Worm (Caenorhabditis elegans) whole organism, L4 larva: Measurements from ENCODE around the gene cfap-36.
A peak's percentile ranks its signal among the peaks of the same experiment; 100 is the strongest.

Experiments used
- D1046.2 ChIP-seq: fragments of 200-800 bp; sonication (Bioruptor generic); IDR thresholded peaks from 2 replicates; pipeline ENCODE4 v1.3.6; 2022; ENCODE audit warnings: missing genetic modification characterization, missing compliant biosample characterization
- F10B5.3 ChIP-seq: sonication (generic microtip); optimal IDR thresholded peaks from 2 replicates; lab custom pipeline; 2016; ENCODE audit warnings: mild to moderate bottlenecking, missing genetic modification characterization, missing compliant biosample characterization
- F49E8.2 ChIP-seq: sonication (generic microtip); optimal IDR thresholded peaks from 2 replicates; lab custom pipeline; 2016; ENCODE audit warnings: missing compliant biosample characterization, mild to moderate bottlenecking, missing genetic modification characterization, borderline replicate concordance
- R02D3.7 ChIP-seq: fragments of 150-350 bp; sonication (generic microtip); optimal IDR thresholded peaks from 3 replicates; lab custom pipeline; 2014; ENCODE audit warnings: missing biosample characterization, missing genetic modification characterization
- T20F7.1 ChIP-seq: fragments of 200-800 bp; sonication (Bioruptor generic); optimal IDR thresholded peaks from 2 replicates; lab custom pipeline; 2018; ENCODE audit warnings: mild to moderate bottlenecking, missing genetic modification characterization, missing compliant biosample characterization
- T26A8.4 ChIP-seq: fragments of 200-800 bp; sonication (Bioruptor generic); IDR thresholded peaks from 2 replicates; pipeline ENCODE4 v1.3.6; 2022; ENCODE audit warnings: missing genetic modification characterization, missing compliant biosample characterization
- Y48G9A.11 ChIP-seq: fragments of 200-800 bp; sonication (Bioruptor generic); IDR thresholded peaks from 2 replicates; pipeline ENCODE4 v1.3.6; 2022; ENCODE audit warnings: missing genetic modification reagents, missing genetic modification characterization, missing compliant biosample characterization
- Y5F2A.4 ChIP-seq: fragments of 200-800 bp; sonication (Bioruptor generic); optimal IDR thresholded peaks from 2 replicates; lab custom pipeline; 2018; ENCODE audit warnings: mild to moderate bottlenecking, missing genetic modification characterization, missing compliant biosample characterization
- Y75B8A.6 ChIP-seq: fragments of 200-800 bp; sonication (Bioruptor generic); IDR thresholded peaks from 2 replicates; pipeline ENCODE4 v1.3.6; 2022; ENCODE audit warnings: missing genetic modification reagents, missing genetic modification characterization, missing compliant biosample characterization
- ama-1 ChIP-seq: fragments of 150-350 bp; optimal IDR thresholded peaks from 2 replicates; lab custom pipeline; 2014; ENCODE audit warnings: inconsistent platforms, mixed read lengths
- ceh-20 ChIP-seq: fragments of 200-800 bp; sonication (Bioruptor generic); IDR thresholded peaks from 2 replicates; pipeline ENCODE4 v1.3.6; 2022; ENCODE audit warnings: missing genetic modification reagents, missing genetic modification characterization, missing compliant biosample characterization
- ceh-62 ChIP-seq: sonication (generic microtip); optimal IDR thresholded peaks from 2 replicates; lab custom pipeline; 2017; ENCODE audit warnings: missing biosample characterization, missing genetic modification characterization
- cey-2 ChIP-seq: sonication (generic microtip); optimal IDR thresholded peaks from 3 replicates; lab custom pipeline; 2017; ENCODE audit warnings: missing genetic modification characterization, mild to moderate bottlenecking, missing compliant biosample characterization, antibody characterized with exemption, borderline replicate concordance; ENCODE audit not compliant: insufficient read depth
- ctbp-1 ChIP-seq: fragments of 200-800 bp; sonication (Bioruptor generic); IDR thresholded peaks from 2 replicates; pipeline ENCODE4 v1.3.6; 2022; ENCODE audit warnings: missing genetic modification reagents, missing genetic modification characterization, missing compliant biosample characterization
- daf-12 ChIP-seq: fragments of 150-350 bp; optimal IDR thresholded peaks from 2 replicates; lab custom pipeline; 2014; ENCODE audit warnings: missing biosample characterization, missing genetic modification reagents, missing genetic modification characterization
- daf-16 ChIP-seq, 3 experiments: sonication (generic microtip); optimal IDR thresholded peaks; 2 replicates each; lab custom pipeline; 2016 to 2017; ENCODE audit warnings: missing genetic modification characterization in 3 of 3, missing genetic modification reagents in 3 of 3, mild to moderate bottlenecking in 2 of 3, missing compliant biosample characterization in 2 of 3, missing biosample characterization in 1 of 3, moderate library complexity in 1 of 3
- dmd-6 ChIP-seq: fragments of 200-800 bp; sonication (Bioruptor generic); IDR thresholded peaks from 2 replicates; pipeline ENCODE4 v1.3.6; 2022; ENCODE audit warnings: missing genetic modification reagents, missing genetic modification characterization, missing compliant biosample characterization
- dmd-9 ChIP-seq: fragments of 200-800 bp; sonication (Bioruptor generic); IDR thresholded peaks from 2 replicates; pipeline ENCODE4 v1.3.6; 2022; ENCODE audit warnings: missing genetic modification reagents, missing genetic modification characterization, missing compliant biosample characterization
- dpl-1 ChIP-seq: fragments of 150-350 bp; optimal IDR thresholded peaks from 2 replicates; lab custom pipeline; 2014; ENCODE audit warnings: missing biosample characterization, missing genetic modification reagents, missing genetic modification characterization
- dve-1 ChIP-seq: sonication (generic microtip); optimal IDR thresholded peaks from 2 replicates; lab custom pipeline; 2017; ENCODE audit warnings: antibody characterized with exemption, mild to moderate bottlenecking, missing genetic modification characterization, missing compliant biosample characterization; ENCODE audit not compliant: insufficient read depth
- egl-43 ChIP-seq: fragments of 200-800 bp; sonication (Bioruptor generic); IDR thresholded peaks from 2 replicates; pipeline ENCODE4 v1.3.6; 2022; ENCODE audit warnings: missing genetic modification reagents, missing genetic modification characterization, missing compliant biosample characterization
- gei-8 ChIP-seq: fragments of 200-800 bp; sonication (Bioruptor generic); optimal IDR thresholded peaks from 2 replicates; lab custom pipeline; 2018; ENCODE audit warnings: mild to moderate bottlenecking, missing genetic modification characterization, missing compliant biosample characterization
- hlh-11 ChIP-seq: fragments of 200-800 bp; sonication (Bioruptor generic); optimal IDR thresholded peaks from 2 replicates; lab custom pipeline; 2018; ENCODE audit warnings: mild to moderate bottlenecking, missing genetic modification characterization, missing compliant biosample characterization
- hlh-30 ChIP-seq: sonication (generic microtip); optimal IDR thresholded peaks from 2 replicates; lab custom pipeline; 2017; ENCODE audit warnings: antibody characterized with exemption, mild to moderate bottlenecking, missing genetic modification characterization, missing compliant biosample characterization; ENCODE audit not compliant: insufficient read depth
- jun-1 ChIP-seq: fragments of 150-350 bp; optimal IDR thresholded peaks from 2 replicates; lab custom pipeline; 2014; ENCODE audit warnings: missing biosample characterization, missing genetic modification reagents, missing genetic modification characterization
- lin-15B ChIP-seq: fragments of 150-350 bp; sonication (generic microtip); optimal IDR thresholded peaks from 3 replicates; lab custom pipeline; 2014; ENCODE audit warnings: missing biosample characterization, missing genetic modification characterization
- lin-38 ChIP-seq: fragments of 200-800 bp; sonication (Bioruptor generic); IDR thresholded peaks from 2 replicates; pipeline ENCODE4 v1.3.6; 2022; ENCODE audit warnings: missing genetic modification reagents, missing genetic modification characterization, missing compliant biosample characterization
- lsy-2 ChIP-seq, 2 experiments: fragments of 150-350 bp in 1 of 2; sonication (generic microtip) in 1 of 2; optimal IDR thresholded peaks; 2 replicates each; lab custom pipeline; 2014 to 2017; ENCODE audit warnings: missing biosample characterization in 2 of 2, missing genetic modification characterization in 2 of 2
- madf-9 ChIP-seq: fragments of 200-800 bp; sonication (Bioruptor generic); conservative IDR thresholded peaks from 2 replicates; pipeline ENCODE4 v1.3.6; 2022; ENCODE audit warnings: missing genetic modification reagents, missing genetic modification characterization, missing compliant biosample characterization
- mdt-29 ChIP-seq: fragments of 200-800 bp; sonication (Bioruptor generic); IDR thresholded peaks from 2 replicates; pipeline ENCODE4 v1.3.6; 2022; ENCODE audit warnings: missing genetic modification reagents, missing genetic modification characterization, missing compliant biosample characterization
- nhr-10 ChIP-seq: fragments of 150-350 bp; optimal IDR thresholded peaks from 2 replicates; lab custom pipeline; 2014; ENCODE audit warnings: missing biosample characterization, missing genetic modification characterization
- nhr-102 ChIP-seq: sonication (generic microtip); optimal IDR thresholded peaks from 2 replicates; lab custom pipeline; 2016; ENCODE audit warnings: mild to moderate bottlenecking, missing genetic modification characterization, moderate library complexity, missing compliant biosample characterization
- nhr-11 ChIP-seq: fragments of 150-350 bp; optimal IDR thresholded peaks from 2 replicates; lab custom pipeline; 2014; ENCODE audit warnings: missing biosample characterization, missing genetic modification characterization
- nhr-111 ChIP-seq: fragments of 200-800 bp; sonication (Bioruptor generic); optimal IDR thresholded peaks from 2 replicates; lab custom pipeline; 2018; ENCODE audit warnings: mild to moderate bottlenecking, missing genetic modification characterization, missing compliant biosample characterization
- nhr-237 ChIP-seq: sonication (generic microtip); optimal IDR thresholded peaks from 2 replicates; lab custom pipeline; 2017; ENCODE audit warnings: missing biosample characterization, missing genetic modification characterization
- nhr-25 ChIP-seq: sonication (generic microtip); optimal IDR thresholded peaks from 2 replicates; lab custom pipeline; 2017; ENCODE audit warnings: missing genetic modification characterization, mild to moderate bottlenecking, missing compliant biosample characterization, antibody characterized with exemption, moderate library complexity, borderline replicate concordance; ENCODE audit not compliant: insufficient read depth
- nhr-28 ChIP-seq: fragments of 150-350 bp; optimal IDR thresholded peaks from 2 replicates; lab custom pipeline; 2014; ENCODE audit warnings: missing biosample characterization, missing genetic modification characterization
- nhr-41 ChIP-seq: fragments of 200-800 bp; sonication (Bioruptor generic); IDR thresholded peaks from 2 replicates; pipeline ENCODE4 v1.3.6; 2022; ENCODE audit warnings: missing genetic modification reagents, missing genetic modification characterization, missing compliant biosample characterization
- nhr-6 ChIP-seq: fragments of 150-350 bp; optimal IDR thresholded peaks from 2 replicates; lab custom pipeline; 2014; ENCODE audit warnings: missing biosample characterization, missing genetic modification characterization
- nhr-76 ChIP-seq: fragments of 150-350 bp; optimal IDR thresholded peaks from 2 replicates; lab custom pipeline; 2014; ENCODE audit warnings: missing biosample characterization, missing genetic modification characterization
- pqm-1 ChIP-seq: sonication (generic microtip); optimal IDR thresholded peaks from 2 replicates; lab custom pipeline; 2017; ENCODE audit warnings: missing biosample characterization, missing genetic modification characterization
- sdz-12 ChIP-seq: fragments of 200-800 bp; sonication (Bioruptor generic); optimal IDR thresholded peaks from 2 replicates; lab custom pipeline; 2018; ENCODE audit warnings: mild to moderate bottlenecking, missing genetic modification characterization, missing compliant biosample characterization
- snpc-1.2 ChIP-seq: fragments of 200-800 bp; sonication (Bioruptor generic); IDR thresholded peaks from 2 replicates; pipeline ENCODE4 v1.3.6; 2022; ENCODE audit warnings: missing genetic modification reagents, missing genetic modification characterization, missing compliant biosample characterization
- snpc-4 ChIP-seq: fragments of 150-350 bp; optimal IDR thresholded peaks from 2 replicates; lab custom pipeline; 2014; ENCODE audit warnings: missing biosample characterization, missing genetic modification characterization
- unc-130 ChIP-seq: sonication (generic microtip); optimal IDR thresholded peaks from 2 replicates; lab custom pipeline; 2016; ENCODE audit warnings: missing genetic modification reagents, missing genetic modification characterization, missing compliant biosample characterization
- zag-1 ChIP-seq: fragments of 150-350 bp; optimal IDR thresholded peaks from 2 replicates; lab custom pipeline; 2014; ENCODE audit warnings: missing biosample characterization, missing genetic modification characterization
- zfp-3 ChIP-seq: fragments of 200-800 bp; sonication (Bioruptor generic); conservative IDR thresholded peaks from 2 replicates; pipeline ENCODE4 v1.3.6; 2022; ENCODE audit warnings: missing genetic modification reagents, missing genetic modification characterization, missing compliant biosample characterization
- zip-2 ChIP-seq: fragments of 150-350 bp; optimal IDR thresholded peaks from 2 replicates; lab custom pipeline; 2014; ENCODE audit warnings: missing biosample characterization, missing genetic modification characterization
- ztf-11 ChIP-seq: fragments of 150-350 bp; optimal IDR thresholded peaks from 2 replicates; lab custom pipeline; 2014; ENCODE audit warnings: missing biosample characterization, missing genetic modification characterization
- ztf-7 ChIP-seq: fragments of 150-350 bp; optimal IDR thresholded peaks from 2 replicates; lab custom pipeline; 2014; ENCODE audit warnings: missing biosample characterization, missing genetic modification characterization

cfap-36 gene

ce11 chrV:176870-177467, 5.0 kb upstream of the cfap-36 start, which contains the start of gene cul-3 (continued):
- TF ChIP-seq F49E8.2 (tag; lab: Kevin White, UChicago) (peak; percentile 14), nhr-25 (tag; lab: Kevin White, UChicago) (no peak), mdt-29 (no peak), Y48G9A.11 (GFP tag; lab: Robert Waterston, UW) (no peak), F10B5.3 (no peak), sdz-12 (GFP tag; lab: Kevin White, UChicago) (no peak), nhr-237 (tag; lab: Kevin White, UChicago) (no peak), Y75B8A.6 (GFP tag; lab: Robert Waterston, UW) (no peak), nhr-41 (no peak), jun-1 (tag; lab: Kevin White, UChicago) (peak; percentile 27), R02D3.7 (no peak), ctbp-1 (GFP tag; lab: Robert Waterston, UW) (no peak), dpl-1 (GFP tag; lab: Kevin White, UChicago) (peak; percentile 67), dmd-9 (GFP tag; lab: Robert Waterston, UW) (no peak), nhr-6 (tag; lab: Kevin White, UChicago) (peak; percentile 39), gei-8 (GFP tag; lab: Kevin White, UChicago) (no peak), snpc-4 (tag; lab: Kevin White, UChicago) (no peak), cey-2 (no peak), egl-43 (no peak), nhr-10 (tag; lab: Kevin White, UChicago) (no peak), ceh-62 (tag; lab: Kevin White, UChicago) (no peak), Y5F2A.4 (GFP tag; lab: Kevin White, UChicago) (no peak), zip-2 (no peak), unc-130 (GFP tag; lab: Kevin White, UChicago) (no peak), dve-1 (tag; lab: Kevin White, UChicago) (peak; percentile 62), hlh-11 (tag; lab: Kevin White, UChicago) (no peak), T26A8.4 (peak; percentile 49; the same call in 1 of the 2 replicates), ceh-20 (0 out of 2 replicates have a peak, but pooled peaks have one; percentile 21), zfp-3 (GFP tag; lab: Robert Waterston, UW) (no peak), dmd-6 (peak; percentile 17; the same call in 1 of the 2 replicates), nhr-102 (tag; lab: Kevin White, UChicago) (peak; percentile 32), ama-1 (lab: Kevin White, UChicago) (peak; percentile 21), snpc-1.2 (GFP tag; lab: Robert Waterston, UW) (no peak), nhr-28 (tag; lab: Kevin White, UChicago) (no peak), ztf-11 (tag; lab: Kevin White, UChicago) (no peak), lsy-2 (tag; optimal IDR thresholded peaks at IDR 0.05; lab: Kevin White, UChicago) (peak in 1 of 2 experiments; percentile 68), pqm-1 (tag; lab: Kevin White, UChicago) (no peak), nhr-111 (GFP tag; lab: Kevin White, UChicago) (no peak), nhr-76 (tag; lab: Kevin White, UChicago) (no peak), zag-1 (tag; lab: Kevin White, UChicago) (no peak), lin-15B (tag; lab: Kevin White, UChicago) (no peak), T20F7.1 (GFP tag; lab: Kevin White, UChicago) (no peak), ztf-7 (tag; lab: Kevin White, UChicago) (peak; percentile 17), madf-9 (GFP tag; lab: Robert Waterston, UW) (no peak), daf-16 (GFP tag; optimal IDR thresholded peaks at IDR 0.05; lab: Kevin White, UChicago) (no peak), daf-16 (tag; optimal IDR thresholded peaks at IDR 0.05; lab: Kevin White, UChicago) (peak; percentile 11), nhr-11 (tag; lab: Kevin White, UChicago) (no peak), daf-12 (no peak), lin-38 (GFP tag; lab: Robert Waterston, UW) (peak; percentile 68), D1046.2 (GFP tag; lab: Robert Waterston, UW) (no peak), hlh-30 (tag; lab: Kevin White, UChicago) (peak; percentile 25)
